Worm (Caenorhabditis elegans): Measurements from ENCODE around the gene rac-2.

rac-2 gene

DNA sequence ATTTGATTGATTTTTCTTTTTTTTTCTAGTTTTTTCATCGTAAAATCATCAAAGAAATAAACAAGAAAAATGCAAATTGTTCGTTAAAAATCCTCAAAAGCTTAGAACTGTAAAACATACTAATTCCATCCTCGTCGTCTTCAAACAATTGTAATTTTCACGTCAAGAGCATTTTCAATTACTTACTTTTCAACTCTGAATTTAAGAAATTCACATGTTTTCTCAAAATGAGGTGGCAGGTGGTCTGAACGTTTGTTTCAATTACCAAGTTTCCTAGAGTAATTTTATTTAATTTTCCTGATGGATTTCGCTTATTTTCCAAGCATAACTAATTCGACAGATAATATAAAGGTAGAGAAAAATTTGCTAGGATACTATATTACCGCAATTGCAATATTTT lies 15.3 kb downstream of the rac-2 start, which contains the start of gene srz-104:
Gene srz-104 (plus strand): TSS at position 301 of the 400 bp plus-strand sequence.
- TF ChIP-seq syd-9 (tag; optimal IDR thresholded peaks at IDR 0.05) (no peak), nhr-11 (tag; optimal IDR thresholded peaks at IDR 0.05) (no peak), hlh-30 (tag; optimal IDR thresholded peaks at IDR 0.05; ENCODE audit: insufficient read depth) (no peak), K02D7.2 (tag; optimal IDR thresholded peaks at IDR 0.05) (no peak), ceh-14 (tag; optimal IDR thresholded peaks at IDR 0.05) (no peak), tbx-2 (tag; optimal IDR thresholded peaks at IDR 0.05) (no peak), ceh-48 (tag; optimal IDR thresholded peaks at IDR 0.05) (no peak), elt-2 (tag; optimal IDR thresholded peaks at IDR 0.05) (no peak), hlh-15 (tag; optimal IDR thresholded peaks at IDR 0.05) (no peak), hlh-13 (GFP tag; optimal IDR thresholded peaks at IDR 0.05) (no peak), dmd-4 (tag; optimal IDR thresholded peaks at IDR 0.05; ENCODE audit: borderline replicate concordance) (no peak), F13H6.1 (tag; optimal IDR thresholded peaks at IDR 0.05) (no peak), ceh-6 (GFP tag; optimal IDR thresholded peaks at IDR 0.05) (no peak), pha-2 (tag; optimal IDR thresholded peaks at IDR 0.05) (no peak), ceh-24 (tag; optimal IDR thresholded peaks at IDR 0.05) (no peak), unc-86 (tag; optimal IDR thresholded peaks at IDR 0.05) (no peak), sdc-2 (tag; optimal IDR thresholded peaks at IDR 0.05) (no peak), fax-1 (tag; optimal IDR thresholded peaks at IDR 0.05) (no peak), pag-3 (tag; optimal IDR thresholded peaks at IDR 0.05; ENCODE audit: borderline replicate concordance) (no peak), ceh-19 (GFP tag; optimal IDR thresholded peaks at IDR 0.05) (no peak)

DNA sequence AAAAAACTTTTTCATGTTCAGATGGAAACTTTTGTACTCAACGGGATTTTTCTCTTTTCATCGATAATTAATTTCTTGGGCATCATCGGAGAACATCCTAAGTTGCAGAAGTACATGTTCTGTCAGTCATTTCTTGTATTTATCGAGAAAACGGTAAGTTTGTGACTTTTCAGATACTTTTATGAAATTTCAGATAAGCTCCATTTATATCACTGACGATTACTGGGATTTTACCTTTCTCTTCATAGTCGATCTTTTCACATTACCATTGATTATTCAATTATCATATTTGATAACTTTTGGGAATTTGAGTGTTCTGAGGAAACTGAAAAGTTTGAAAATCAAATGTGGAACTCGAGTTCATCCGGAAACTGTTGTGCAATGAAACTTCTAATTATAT lies 16.6 kb downstream of the rac-2 start, which contains the start of gene srz-105:
Gene srz-105 (plus strand): TSS at position 301 of the 400 bp plus-strand sequence.
- TF ChIP-seq unc-55 (GFP tag; optimal IDR thresholded peaks at IDR 0.05) (no peak), K02D7.2 (tag; optimal IDR thresholded peaks at IDR 0.05) (no peak), tbx-7 (tag; optimal IDR thresholded peaks at IDR 0.05) (no peak), ceh-2 (tag; optimal IDR thresholded peaks at IDR 0.05) (no peak), lim-6 (tag; optimal IDR thresholded peaks at IDR 0.05) (no peak), hlh-6 (tag; optimal IDR thresholded peaks at IDR 0.05) (no peak), pqm-1 (tag; optimal IDR thresholded peaks at IDR 0.05) (no peak), nfya-1 (tag; optimal IDR thresholded peaks at IDR 0.05) (no peak), ceh-31 (tag; optimal IDR thresholded peaks at IDR 0.05) (no peak), hlh-15 (tag; optimal IDR thresholded peaks at IDR 0.05) (no peak), tbx-2 (tag; optimal IDR thresholded peaks at IDR 0.05) (no peak), nhr-11 (tag; optimal IDR thresholded peaks at IDR 0.05) (no peak), npax-4 (tag; optimal IDR thresholded peaks at IDR 0.05) (no peak)

- TF ChIP-seq nhr-232 (tag; optimal IDR thresholded peaks at IDR 0.05) (no peak), hlh-30 (tag; optimal IDR thresholded peaks at IDR 0.05; ENCODE audit: insufficient read depth) (no peak), madf-2 (tag; optimal IDR thresholded peaks at IDR 0.05) (no peak), rnt-1 (tag; optimal IDR thresholded peaks at IDR 0.05) (no peak), sox-4 (tag; optimal IDR thresholded peaks at IDR 0.05) (no peak)
Observed at ce11 chrIV:16328519-16328918, 20.5 kb downstream of the rac-2 start, which contains the start of gene K03D3.2. TSS of gene K03D3.2 (minus strand) at chrIV:16328619.

ce11 chrIV:16329159-16329558 lies 21.1 kb downstream of the rac-2 start, which contains the start of gene srz-74:
TSS of gene srz-74 (plus strand) at chrIV:16329459.
- TF ChIP-seq sdc-2 (tag; optimal IDR thresholded peaks at IDR 0.05), result no peak
- TF ChIP-seq pqm-1 (tag; optimal IDR thresholded peaks at IDR 0.05), result no peak
- no peak for TF ChIP-seq ceh-34 (tag; optimal IDR thresholded peaks at IDR 0.05)
- no peak for TF ChIP-seq ref-2 (tag; optimal IDR thresholded peaks at IDR 0.05)
- no peak for TF ChIP-seq Y22D7AL.16 (tag; optimal IDR thresholded peaks at IDR 0.05)
- TF ChIP-seq C08G9.2 (tag; optimal IDR thresholded peaks at IDR 0.05), result no peak
- no peak for TF ChIP-seq odd-2 (tag; optimal IDR thresholded peaks at IDR 0.05)
- no peak for TF ChIP-seq ahr-1 (tag; optimal IDR thresholded peaks at IDR 0.05)
- TF ChIP-seq hlh-6 (tag; optimal IDR thresholded peaks at IDR 0.05), result no peak
- no peak for TF ChIP-seq fax-1 (tag; optimal IDR thresholded peaks at IDR 0.05)
- no peak for TF ChIP-seq lin-11 (tag; optimal IDR thresholded peaks at IDR 0.05)
- no peak for TF ChIP-seq ceh-24 (tag; optimal IDR thresholded peaks at IDR 0.05)
- no peak for TF ChIP-seq pros-1 (tag; optimal IDR thresholded peaks at IDR 0.05)
- TF ChIP-seq F13H6.1 (tag; optimal IDR thresholded peaks at IDR 0.05), result no peak
- no peak for TF ChIP-seq K09A11.1 (tag; optimal IDR thresholded peaks at IDR 0.05; ENCODE audit: insufficient read depth)
- TF ChIP-seq hlh-30 (tag; optimal IDR thresholded peaks at IDR 0.05; ENCODE audit: insufficient read depth), result no peak
- no peak for TF ChIP-seq nhr-11 (tag; optimal IDR thresholded peaks at IDR 0.05)
